Worm (Caenorhabditis elegans) whole organism, L1 larva: ENCODE results near the gene srx-20.

Source experiments
- C04F5.9 ChIP-seq: sonication (generic microtip); optimal IDR thresholded peaks from 2 replicates; lab custom pipeline; 2016; ENCODE audit warnings: missing genetic modification characterization, missing compliant biosample characterization
- F16B12.6 ChIP-seq: fragments of 150-350 bp; optimal IDR thresholded peaks from 2 replicates; lab custom pipeline; 2014; ENCODE audit warnings: missing biosample characterization, missing genetic modification characterization
- aha-1 ChIP-seq: fragments of 150-350 bp; optimal IDR thresholded peaks from 2 replicates; lab custom pipeline; 2014; ENCODE audit warnings: missing biosample characterization, missing genetic modification characterization
- aly-2 ChIP-seq: fragments of 150-350 bp; optimal IDR thresholded peaks from 2 replicates; lab custom pipeline; 2014; ENCODE audit warnings: missing biosample characterization, missing genetic modification characterization
- ama-1 ChIP-seq: fragments of 150-350 bp; optimal IDR thresholded peaks from 2 replicates; lab custom pipeline; 2014
- blmp-1 ChIP-seq: fragments of 150-350 bp; optimal IDR thresholded peaks from 2 replicates; lab custom pipeline; 2014; ENCODE audit warnings: missing biosample characterization, missing genetic modification characterization
- ceh-8 ChIP-seq: fragments of 200-800 bp; sonication (Bioruptor generic); optimal IDR thresholded peaks from 2 replicates; lab custom pipeline; 2018; ENCODE audit warnings: mild to moderate bottlenecking, missing genetic modification characterization, moderate library complexity, missing compliant biosample characterization
- ceh-88 ChIP-seq: fragments of 200-800 bp; sonication (Bioruptor generic); IDR thresholded peaks from 2 replicates; pipeline ENCODE4 v1.3.6; 2022; ENCODE audit warnings: missing genetic modification characterization, missing compliant biosample characterization
- dsc-1 ChIP-seq: sonication (generic microtip); optimal IDR thresholded peaks from 2 replicates; lab custom pipeline; 2016; ENCODE audit warnings: mild to moderate bottlenecking, missing genetic modification characterization, missing compliant biosample characterization
- egl-13 ChIP-seq: sonication (generic microtip); optimal IDR thresholded peaks from 2 replicates; lab custom pipeline; 2016; ENCODE audit warnings: missing genotype, missing genetic modification reagents, missing genetic modification characterization, missing compliant biosample characterization
- elt-2 ChIP-seq: sonication (generic microtip); optimal IDR thresholded peaks from 2 replicates; lab custom pipeline; 2016; ENCODE audit warnings: missing genetic modification characterization, mild to moderate bottlenecking, inconsistent platforms, missing compliant biosample characterization, missing genetic modification reagents
- ets-5 ChIP-seq: fragments of 200-800 bp; sonication (Bioruptor generic); IDR thresholded peaks from 2 replicates; pipeline ENCODE4 v1.3.6; 2022; ENCODE audit warnings: missing genetic modification characterization, missing compliant biosample characterization
- fos-1 ChIP-seq: fragments of 150-350 bp; optimal IDR thresholded peaks from 2 replicates; lab custom pipeline; 2014; ENCODE audit warnings: missing biosample characterization, missing genetic modification characterization
- grh-1 ChIP-seq: fragments of 200-800 bp; sonication (Bioruptor generic); IDR thresholded peaks from 2 replicates; pipeline ENCODE4 v1.3.6; 2022; ENCODE audit warnings: missing genetic modification reagents, missing genetic modification characterization, missing compliant biosample characterization
- hlh-17 ChIP-seq: fragments of 200-800 bp; sonication (Bioruptor generic); optimal IDR thresholded peaks from 2 replicates; lab custom pipeline; 2018; ENCODE audit warnings: missing genetic modification characterization, mild to moderate bottlenecking, missing compliant biosample characterization, moderate library complexity, borderline replicate concordance
- hlh-4 ChIP-seq: sonication (generic microtip); optimal IDR thresholded peaks from 2 replicates; lab custom pipeline; 2016; ENCODE audit warnings: mild to moderate bottlenecking, missing genetic modification characterization, missing compliant biosample characterization
- hpl-2 ChIP-seq: fragments of 150-350 bp; optimal IDR thresholded peaks from 2 replicates; lab custom pipeline; 2014; ENCODE audit warnings: missing biosample characterization, missing genetic modification reagents, missing genetic modification characterization
- lin-14 ChIP-seq: fragments of 200-800 bp; sonication (Bioruptor generic); optimal IDR thresholded peaks from 2 replicates; lab custom pipeline; 2018; ENCODE audit warnings: mild to moderate bottlenecking, missing genetic modification characterization, moderate library complexity, missing compliant biosample characterization
- lin-35 ChIP-seq, 2 experiments: fragments of 150-350 bp; optimal IDR thresholded peaks; 2 replicates each; lab custom pipeline; 2014; ENCODE audit warnings: missing biosample characterization in 2 of 2, missing genetic modification characterization in 2 of 2, missing genetic modification reagents in 2 of 2
- lin-39 ChIP-seq: fragments of 150-350 bp; optimal IDR thresholded peaks from 2 replicates; lab custom pipeline; 2014; ENCODE audit warnings: missing biosample characterization, missing genetic modification reagents, missing genetic modification characterization
- mdl-1 ChIP-seq, 2 experiments: fragments of 150-350 bp; optimal IDR thresholded peaks; 2 replicates each; lab custom pipeline; 2014 to 2017; ENCODE audit warnings: missing biosample characterization in 2 of 2, missing genetic modification characterization in 2 of 2, inconsistent platforms in 1 of 2
- mef-2 ChIP-seq: fragments of 150-350 bp; optimal IDR thresholded peaks from 2 replicates; lab custom pipeline; 2014; ENCODE audit warnings: missing biosample characterization, missing genetic modification characterization
- mep-1 ChIP-seq: fragments of 150-350 bp; optimal IDR thresholded peaks from 2 replicates; lab custom pipeline; 2014; ENCODE audit warnings: missing biosample characterization, missing genetic modification characterization
- nhr-12 ChIP-seq: sonication (generic microtip); optimal IDR thresholded peaks from 2 replicates; lab custom pipeline; 2017; ENCODE audit warnings: missing biosample characterization, missing genetic modification characterization
- nhr-20 ChIP-seq: sonication (generic microtip); optimal IDR thresholded peaks from 2 replicates; lab custom pipeline; 2016; ENCODE audit warnings: mild to moderate bottlenecking, missing genetic modification characterization, missing compliant biosample characterization
- nhr-76 ChIP-seq: sonication (generic microtip); optimal IDR thresholded peaks from 2 replicates; lab custom pipeline; 2017; ENCODE audit warnings: missing biosample characterization, missing genetic modification characterization
- nhr-85 ChIP-seq: sonication (generic microtip); peaks from one replicate; lab custom pipeline; 2016; ENCODE audit warnings: missing genetic modification characterization, inconsistent platforms, missing compliant biosample characterization
- nhr-90 ChIP-seq: sonication (generic microtip); optimal IDR thresholded peaks from 2 replicates; lab custom pipeline; 2016; ENCODE audit warnings: mild to moderate bottlenecking, missing genetic modification characterization, missing compliant biosample characterization; ENCODE audit not compliant: poor library complexity
- pax-3 ChIP-seq: fragments of 200-800 bp; sonication (Bioruptor generic); optimal IDR thresholded peaks from 2 replicates; lab custom pipeline; 2018; ENCODE audit warnings: mild to moderate bottlenecking, missing genetic modification characterization, moderate library complexity, missing compliant biosample characterization
- pqm-1 ChIP-seq: sonication (generic microtip); optimal IDR thresholded peaks from 3 replicates; lab custom pipeline; 2017; ENCODE audit warnings: missing biosample characterization, missing genetic modification characterization
- sup-37 ChIP-seq: fragments of 200-800 bp; sonication (Bioruptor generic); optimal IDR thresholded peaks from 2 replicates; lab custom pipeline; 2018; ENCODE audit warnings: mild to moderate bottlenecking, missing genetic modification characterization, missing compliant biosample characterization
- swsn-7 ChIP-seq: sonication (generic microtip); optimal IDR thresholded peaks from 2 replicates; lab custom pipeline; 2016; ENCODE audit warnings: missing genetic modification characterization, missing compliant biosample characterization
- tlp-1 ChIP-seq: fragments of 150-350 bp; optimal IDR thresholded peaks from 2 replicates; lab custom pipeline; 2014; ENCODE audit warnings: missing biosample characterization, missing genetic modification characterization
- unc-130 ChIP-seq: fragments of 150-350 bp; optimal IDR thresholded peaks from 2 replicates; lab custom pipeline; 2017; ENCODE audit warnings: missing biosample characterization, missing genetic modification characterization, inconsistent platforms
- unc-30 ChIP-seq: sonication (generic microtip); optimal IDR thresholded peaks from 2 replicates; lab custom pipeline; 2017; ENCODE audit warnings: missing biosample characterization, missing genetic modification characterization
- unc-62 ChIP-seq: fragments of 150-350 bp; optimal IDR thresholded peaks from 2 replicates; lab custom pipeline; 2014; ENCODE audit warnings: missing biosample characterization, missing genetic modification reagents, missing genetic modification characterization
- vab-15 ChIP-seq: sonication (generic microtip); optimal IDR thresholded peaks from 2 replicates; lab custom pipeline; 2017; ENCODE audit warnings: missing genotype, mild to moderate bottlenecking, missing genetic modification characterization, missing compliant biosample characterization
- xbp-1 ChIP-seq: sonication (generic microtip); optimal IDR thresholded peaks from 2 replicates; lab custom pipeline; 2016; ENCODE audit warnings: missing genetic modification characterization, missing compliant biosample characterization
- zag-1 ChIP-seq: fragments of 150-350 bp; optimal IDR thresholded peaks from 2 replicates; lab custom pipeline; 2014; ENCODE audit warnings: missing biosample characterization, missing genetic modification characterization

srx-20 gene

ce11 chrIV:6903575-6903974, 35.7 kb downstream of the srx-20 start, which contains the start of gene T22D1.5:
Gene T22D1.5, plus strand, starts transcription at chrIV:6903950.
- TF ChIP-seq pax-3 (no peak), nhr-12 (tag; lab: Kevin White, UChicago) (no peak), F16B12.6 (tag; lab: Kevin White, UChicago) (no peak), fos-1 (tag; lab: Kevin White, UChicago) (no peak), ets-5 (GFP tag; lab: Robert Waterston, UW) (no peak), unc-62 (no peak), hlh-4 (tag; lab: Kevin White, UChicago) (no peak), lin-35 (GFP tag; optimal IDR thresholded peaks at IDR 0.05; lab: Kevin White, UChicago) (no peak), nhr-20 (tag; lab: Kevin White, UChicago) (no peak), xbp-1 (tag; lab: Kevin White, UChicago) (no peak), dsc-1 (tag; lab: Kevin White, UChicago) (no peak), mep-1 (tag; lab: Kevin White, UChicago) (no peak), lin-14 (no peak), aha-1 (no peak), nhr-90 (no peak), unc-130 (tag; lab: Kevin White, UChicago) (no peak), swsn-7 (tag; lab: Kevin White, UChicago) (no peak), ceh-88 (GFP tag; lab: Robert Waterston, UW) (no peak), nhr-76 (tag; lab: Kevin White, UChicago) (no peak)

DNA sequence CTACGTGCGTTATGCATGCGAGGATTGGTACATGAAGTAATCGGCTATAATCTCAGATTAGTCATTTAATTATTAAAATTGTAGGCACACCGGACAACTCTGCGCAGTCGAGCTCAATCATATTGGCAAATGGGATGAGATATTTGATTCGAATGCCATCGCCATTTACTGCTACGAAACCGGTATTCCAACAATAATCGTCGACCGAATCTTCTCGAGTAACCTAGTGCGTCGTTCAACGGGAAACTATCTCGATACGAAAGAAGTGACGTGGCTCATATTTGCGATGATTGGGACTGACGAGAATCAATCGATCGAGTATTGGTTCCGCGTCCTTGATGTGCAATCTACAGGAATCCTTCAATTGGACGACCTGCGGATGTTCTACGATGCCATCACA, 36.7 kb downstream of the srx-20 start:
- TF ChIP-seq elt-2: no peak
- no peak for TF ChIP-seq lin-14
- TF ChIP-seq nhr-76 (tag; lab: Kevin White, UChicago): no peak
- TF ChIP-seq unc-30: no peak
- no peak for TF ChIP-seq pax-3
- no peak for TF ChIP-seq unc-130 (tag; lab: Kevin White, UChicago)
- TF ChIP-seq nhr-85: no peak
- TF ChIP-seq, all 84 proteins: peak for 0

ce11 chrIV:6905428-6905827, 37.5 kb downstream of the srx-20 start:
- TF ChIP-seq xbp-1 (tag; lab: Kevin White, UChicago) (no peak), vab-15 (no peak), zag-1 (tag; lab: Kevin White, UChicago) (no peak), hpl-2 (GFP tag; lab: Kevin White, UChicago) (no peak), ama-1 (lab: Kevin White, UChicago) (no peak), lin-39 (tag; lab: Kevin White, UChicago) (no peak), egl-13 (tag; lab: Kevin White, UChicago) (no peak), mdl-1 (tag; optimal IDR thresholded peaks at IDR 0.05; lab: Kevin White, UChicago) (no peak), tlp-1 (tag; lab: Kevin White, UChicago) (no peak), ceh-88 (GFP tag; lab: Robert Waterston, UW) (no peak), grh-1 (no peak), unc-130 (tag; lab: Kevin White, UChicago) (no peak), hlh-17 (GFP tag; lab: Kevin White, UChicago) (no peak), blmp-1 (no peak), pqm-1 (no peak), unc-62 (no peak)

DNA sequence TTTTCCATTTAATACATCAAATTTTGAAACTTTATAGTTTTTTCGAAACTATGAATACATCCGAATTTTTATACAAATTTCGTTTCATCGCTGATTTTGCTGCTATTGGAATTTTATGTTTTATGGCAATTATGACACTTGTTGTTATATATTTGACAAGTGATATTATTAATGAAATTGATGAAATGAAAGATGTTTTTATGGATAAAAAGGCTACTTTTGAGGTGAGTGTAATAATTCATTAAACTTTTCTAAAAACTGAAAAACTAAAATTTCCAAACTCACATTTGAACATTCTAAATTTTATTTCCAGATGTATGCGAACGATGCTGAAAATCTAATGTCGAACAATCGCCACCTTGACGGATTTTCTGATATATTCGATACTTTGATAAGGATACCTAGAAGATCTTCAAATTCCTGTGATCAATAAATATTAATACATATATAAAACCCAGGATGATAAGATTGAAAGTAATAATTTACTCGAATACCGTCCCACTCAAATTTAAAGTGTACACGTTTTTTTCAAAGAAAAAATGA, 38.1 kb downstream of the srx-20 start, which contains the start of the genes T22D1.17 and T22D1.8:
T22D1.17 (plus strand) TSS at position 51 of the 543 bp plus-strand sequence.
T22D1.8 (minus strand) TSS at position 402 of the 543 bp plus-strand sequence.
- TF ChIP-seq nhr-90 (no peak), aly-2 (tag; lab: Kevin White, UChicago) (peak; percentile 60)

DNA sequence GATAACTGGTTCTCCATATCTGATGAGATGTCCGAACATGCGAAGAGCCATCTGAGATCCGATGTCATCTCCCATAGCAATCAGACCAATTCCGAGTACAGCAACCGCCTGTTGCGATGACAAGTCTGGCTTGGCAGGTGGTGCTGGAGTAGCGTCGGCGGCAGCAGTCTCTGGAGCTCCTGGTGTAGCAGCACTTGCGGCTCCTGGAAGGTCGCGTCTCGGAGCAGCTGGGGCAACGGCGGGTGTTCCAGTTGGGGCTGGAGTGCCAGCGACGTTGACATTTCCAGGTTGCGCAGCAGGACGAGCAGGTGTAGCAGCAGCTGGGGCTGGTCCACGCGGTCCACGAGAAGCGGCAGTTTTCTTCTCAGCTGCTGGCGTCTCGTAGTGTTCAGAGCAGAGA, 39.6 kb downstream of the srx-20 start:
- no peak for TF ChIP-seq unc-62
- no peak for TF ChIP-seq C04F5.9
- no peak for TF ChIP-seq pax-3
- TF ChIP-seq nhr-12 (tag; lab: Kevin White, UChicago): no peak
- no peak for TF ChIP-seq sup-37 (GFP tag; lab: Kevin White, UChicago)
- no peak for TF ChIP-seq fos-1 (tag; lab: Kevin White, UChicago)
- TF ChIP-seq aha-1: no peak
- TF ChIP-seq ceh-8 (GFP tag; lab: Kevin White, UChicago): peak; percentile 55
- no peak for TF ChIP-seq mef-2 (tag; lab: Kevin White, UChicago)
- TF ChIP-seq, all 84 proteins: peak for 1
